Fruit fly (Drosophila melanogaster) whole organism, embryonic: ENCODE measurements around the gene Slc25A46a.
A peak's percentile ranks its signal among the peaks of the same experiment; 100 is the strongest.

Source experiments
- ATbp ChIP-seq: fragments of 200-800 bp; sonication (Bioruptor generic); optimal IDR thresholded peaks from 2 replicates; lab custom pipeline; 2017; ENCODE audit warnings: missing biosample characterization, mild to moderate bottlenecking, missing genetic modification characterization, missing genetic modification reagents
- B-H2 ChIP-seq: fragments of 200-800 bp; sonication (Bioruptor generic); optimal IDR thresholded peaks from 2 replicates; lab custom pipeline; 2018; ENCODE audit warnings: missing biosample characterization, mild to moderate bottlenecking, missing genetic modification characterization
- CG10431 ChIP-seq: fragments of 200-800 bp; sonication (Bioruptor generic); optimal IDR thresholded peaks from 3 replicates; lab custom pipeline; 2018; ENCODE audit warnings: missing biosample characterization, mild to moderate bottlenecking, missing genetic modification characterization
- CG10543 ChIP-seq: fragments of 200-800 bp; sonication (Bioruptor generic); optimal IDR thresholded peaks from 3 replicates; lab custom pipeline; 2017; ENCODE audit warnings: missing biosample characterization, mild to moderate bottlenecking, missing genetic modification characterization, moderate library complexity
- CG11247 ChIP-seq: fragments of 200-800 bp; sonication (Bioruptor generic); IDR thresholded peaks from 2 replicates; pipeline ENCODE4 v1.3.6; 2022; ENCODE audit warnings: missing biosample characterization, missing genetic modification characterization
- CG11504 ChIP-seq: fragments of 200-800 bp; sonication (Bioruptor generic); optimal IDR thresholded peaks from 3 replicates; lab custom pipeline; 2019; ENCODE audit warnings: missing biosample characterization, mild to moderate bottlenecking, missing genetic modification characterization, moderate library complexity
- CG12659 ChIP-seq: fragments of 200-800 bp; sonication (Bioruptor generic); optimal IDR thresholded peaks from 3 replicates; lab custom pipeline; 2017; ENCODE audit warnings: mild to moderate bottlenecking, missing biosample characterization, missing genetic modification reagents, missing genetic modification characterization
- CG18011 ChIP-seq: fragments of 200-800 bp; sonication (Bioruptor generic); optimal IDR thresholded peaks from 2 replicates; lab custom pipeline; 2017; ENCODE audit warnings: missing biosample characterization, missing genetic modification characterization, mild to moderate bottlenecking, moderate library complexity, missing genotype
- CG2678 ChIP-seq: fragments of 200-800 bp; sonication (Bioruptor generic); optimal IDR thresholded peaks from 3 replicates; lab custom pipeline; 2019; ENCODE audit warnings: missing biosample characterization, mild to moderate bottlenecking, missing genetic modification characterization, moderate library complexity
- CG30020 ChIP-seq: fragments of 200-800 bp; optimal IDR thresholded peaks from 2 replicates; lab custom pipeline; 2019; ENCODE audit warnings: missing biosample characterization, mild to moderate bottlenecking, missing genetic modification characterization, moderate library complexity
- CG3847 ChIP-seq: fragments of 200-800 bp; sonication (Bioruptor generic); IDR thresholded peaks from 2 replicates; pipeline ENCODE4 v1.3.6; 2022; ENCODE audit warnings: missing biosample characterization, missing genetic modification characterization
- CG43689 ChIP-seq: fragments of 200-800 bp; sonication (Bioruptor generic); IDR thresholded peaks from 2 replicates; pipeline ENCODE4 v1.3.6; 2022; ENCODE audit warnings: missing biosample characterization, missing genetic modification characterization
- CG4707 ChIP-seq: fragments of 200-800 bp; sonication (Bioruptor generic); optimal IDR thresholded peaks from 2 replicates; lab custom pipeline; 2018; ENCODE audit warnings: missing biosample characterization, mild to moderate bottlenecking, missing genetic modification characterization, moderate library complexity
- CG7372 ChIP-seq: fragments of 200-800 bp; sonication (Bioruptor generic); IDR thresholded peaks from 2 replicates; pipeline ENCODE4 v1.3.6; 2022; ENCODE audit warnings: missing biosample characterization, missing genetic modification characterization
- CG8290 ChIP-seq, 3 experiments: fragments of 200-800 bp; sonication (Bioruptor generic); optimal IDR thresholded peaks; 2 replicates each; lab custom pipeline; 2016 to 2019; ENCODE audit warnings: missing biosample characterization in 3 of 3, missing genetic modification characterization in 3 of 3, mild to moderate bottlenecking in 2 of 3, moderate library complexity in 1 of 3
- CG9797 ChIP-seq: fragments of 200-800 bp; sonication (Bioruptor generic); optimal IDR thresholded peaks from 3 replicates; lab custom pipeline; 2018; ENCODE audit warnings: missing biosample characterization, mild to moderate bottlenecking, missing genetic modification characterization
- CG9876 ChIP-seq: fragments of 200-800 bp; sonication (Bioruptor generic); optimal IDR thresholded peaks from 2 replicates; lab custom pipeline; 2016; ENCODE audit warnings: missing biosample characterization, missing genetic modification characterization
- CoRest ChIP-seq: fragments of 200-800 bp; sonication (Bioruptor generic); optimal IDR thresholded peaks from 3 replicates; lab custom pipeline; 2018; ENCODE audit warnings: missing biosample characterization, mild to moderate bottlenecking, missing genetic modification characterization, moderate library complexity
- Eip74EF ChIP-seq, 2 experiments: fragments of 200-800 bp in 1 of 2; fragments of >200 bp in 1 of 2; sonication (Bioruptor generic) in 1 of 2; optimal IDR thresholded peaks; 2 replicates each; lab custom pipeline; 2017 to 2019; ENCODE audit warnings: missing biosample characterization in 2 of 2, missing genetic modification characterization in 2 of 2, mild to moderate bottlenecking in 1 of 2, moderate library complexity in 1 of 2
- HHEX ChIP-seq: fragments of 200-800 bp; sonication (Bioruptor generic); optimal IDR thresholded peaks from 3 replicates; lab custom pipeline; 2017; ENCODE audit warnings: missing biosample characterization, mild to moderate bottlenecking, missing genetic modification characterization, missing genetic modification reagents
- Hr78 ChIP-seq, 2 experiments: fragments of 200-800 bp in 1 of 2; fragments of >200 bp in 1 of 2; sonication (Bioruptor generic) in 1 of 2; optimal IDR thresholded peaks; 2 replicates each; lab custom pipeline; 2017 to 2019; ENCODE audit warnings: missing biosample characterization in 2 of 2, missing genetic modification characterization in 2 of 2, mild to moderate bottlenecking in 1 of 2, moderate library complexity in 1 of 2
- Hsf ChIP-seq: fragments of 200-800 bp; sonication (Bioruptor generic); optimal IDR thresholded peaks from 3 replicates; lab custom pipeline; 2016; ENCODE audit warnings: missing biosample characterization, missing genetic modification characterization
- MESR4 ChIP-seq: fragments of 200-800 bp; sonication (Bioruptor generic); optimal IDR thresholded peaks from 2 replicates; lab custom pipeline; 2018; ENCODE audit warnings: missing biosample characterization, mild to moderate bottlenecking, missing genetic modification characterization, moderate library complexity
- Max ChIP-seq: fragments of 200-800 bp; sonication (Bioruptor generic); optimal IDR thresholded peaks from 2 replicates; lab custom pipeline; 2016; ENCODE audit warnings: missing biosample characterization, mild to moderate bottlenecking, missing genetic modification characterization
- Med ChIP-seq: fragments of 200-800 bp; sonication (Bioruptor generic); peaks from one replicate; lab custom pipeline; 2016; ENCODE audit warnings: missing biosample characterization, missing genetic modification characterization, mild to moderate bottlenecking, inconsistent platforms, moderate library complexity
- Opbp ChIP-seq: fragments of 200-800 bp; sonication (Bioruptor generic); IDR thresholded peaks from 3 replicates; pipeline ENCODE4 v1.3.6; 2022; ENCODE audit warnings: missing biosample characterization, missing genetic modification characterization; ENCODE audit not compliant: partially characterized antibody
- Rfx ChIP-seq: fragments of 200-800 bp; sonication (Bioruptor generic); IDR thresholded peaks from 2 replicates; pipeline ENCODE4 v1.3.6; 2022; ENCODE audit warnings: missing biosample characterization, missing genetic modification characterization
- Ssrp ChIP-seq: fragments of 200-800 bp; sonication (Bioruptor generic); optimal IDR thresholded peaks from 2 replicates; lab custom pipeline; 2018; ENCODE audit warnings: missing biosample characterization, mild to moderate bottlenecking, missing genetic modification characterization, moderate library complexity
- Stat92E ChIP-seq, 3 experiments: fragments of >200 bp in 2 of 3; fragments of 200-800 bp in 1 of 3; sonication (Bioruptor generic) in 1 of 3; optimal IDR thresholded peaks; 2 replicates each; lab custom pipeline; 2017 to 2019; ENCODE audit warnings: missing biosample characterization in 3 of 3, missing genetic modification characterization in 3 of 3, mild to moderate bottlenecking in 1 of 3, moderate library complexity in 1 of 3
- TFAM ChIP-seq: fragments of 200-800 bp; sonication (Bioruptor generic); optimal IDR thresholded peaks from 2 replicates; lab custom pipeline; 2017; ENCODE audit warnings: missing biosample characterization, missing genetic modification characterization, inconsistent platforms
- YL-1 ChIP-seq: fragments of 200-800 bp; sonication (Bioruptor generic); optimal IDR thresholded peaks from 3 replicates; lab custom pipeline; 2017; ENCODE audit warnings: missing biosample characterization, mild to moderate bottlenecking, missing genetic modification characterization
- bbx ChIP-seq: fragments of 200-800 bp; sonication (Bioruptor generic); IDR thresholded peaks from 2 replicates; pipeline ENCODE4 v1.3.6; 2022; ENCODE audit warnings: missing biosample characterization, missing genetic modification characterization; ENCODE audit not compliant: partially characterized antibody
- bcd ChIP-seq: fragments of 200-800 bp; sonication (Bioruptor generic); optimal IDR thresholded peaks from 2 replicates; lab custom pipeline; 2017; ENCODE audit warnings: missing biosample characterization, mild to moderate bottlenecking, missing genetic modification characterization
- dpn ChIP-seq, 2 experiments: fragments of 200-800 bp; sonication (Bioruptor generic); optimal IDR thresholded peaks; 3 replicates each; lab custom pipeline; 2016; ENCODE audit warnings: missing biosample characterization in 2 of 2, missing genetic modification characterization in 2 of 2
- eyg ChIP-seq: fragments of 200-800 bp; sonication (Bioruptor generic); optimal IDR thresholded peaks from 3 replicates; lab custom pipeline; 2016; ENCODE audit warnings: missing biosample characterization, missing genetic modification characterization
- insv ChIP-seq, 2 experiments: fragments of 200-800 bp; sonication (Bioruptor generic); optimal IDR thresholded peaks; 3 replicates each; lab custom pipeline; 2016 to 2018; ENCODE audit warnings: missing biosample characterization in 2 of 2, missing genetic modification characterization in 2 of 2
- klu ChIP-seq: fragments of 200-800 bp; sonication (Bioruptor generic); IDR thresholded peaks from 2 replicates; pipeline ENCODE4 v1.3.6; 2022; ENCODE audit warnings: missing biosample characterization, missing genetic modification characterization
- lbe ChIP-seq: fragments of 200-800 bp; sonication (Bioruptor generic); optimal IDR thresholded peaks from 2 replicates; lab custom pipeline; 2016; ENCODE audit warnings: missing biosample characterization, mild to moderate bottlenecking, missing genetic modification characterization
- oc ChIP-seq: fragments of 200-800 bp; sonication (Bioruptor generic); optimal IDR thresholded peaks from 2 replicates; lab custom pipeline; 2018; ENCODE audit warnings: missing biosample characterization, mild to moderate bottlenecking, missing genetic modification characterization, moderate library complexity
- pfk ChIP-seq: fragments of 200-800 bp; sonication (Bioruptor generic); optimal IDR thresholded peaks from 2 replicates; lab custom pipeline; 2018; ENCODE audit warnings: missing biosample characterization, mild to moderate bottlenecking, missing genetic modification characterization, moderate library complexity
- pnt ChIP-seq: fragments of 200-800 bp; sonication (Bioruptor generic); optimal IDR thresholded peaks from 3 replicates; lab custom pipeline; 2016; ENCODE audit warnings: missing biosample characterization, missing genetic modification characterization
- pros ChIP-seq: fragments of 200-800 bp; sonication (Bioruptor generic); optimal IDR thresholded peaks from 3 replicates; lab custom pipeline; 2019; ENCODE audit warnings: missing biosample characterization, mild to moderate bottlenecking, missing genetic modification characterization, moderate library complexity
- sna ChIP-seq: fragments of 200-800 bp; sonication (Bioruptor generic); IDR thresholded peaks from 2 replicates; pipeline ENCODE4 v1.3.6; 2022; ENCODE audit warnings: missing biosample characterization, missing genetic modification characterization; ENCODE audit not compliant: partially characterized antibody
- stwl ChIP-seq: fragments of 200-800 bp; sonication (Bioruptor generic); optimal IDR thresholded peaks from 3 replicates; lab custom pipeline; 2018; ENCODE audit warnings: missing biosample characterization, mild to moderate bottlenecking, missing genetic modification characterization, moderate library complexity
- sug ChIP-seq: fragments of 200-800 bp; optimal IDR thresholded peaks from 2 replicates; lab custom pipeline; 2019; ENCODE audit warnings: missing biosample characterization, mild to moderate bottlenecking, missing genetic modification characterization, moderate library complexity
- wdn ChIP-seq: fragments of 200-800 bp; sonication (Bioruptor generic); IDR thresholded peaks from 2 replicates; pipeline ENCODE4 v1.3.6; 2022; ENCODE audit warnings: missing biosample characterization, missing genetic modification characterization
- z ChIP-seq: fragments of 200-800 bp; sonication (Bioruptor generic); IDR thresholded peaks from 3 replicates; pipeline ENCODE4 v1.3.6; 2022; ENCODE audit warnings: missing biosample characterization, missing genetic modification characterization
- zen ChIP-seq: fragments of 200-800 bp; sonication (Bioruptor generic); optimal IDR thresholded peaks from 3 replicates; lab custom pipeline; 2018; ENCODE audit warnings: missing biosample characterization, mild to moderate bottlenecking, missing genetic modification characterization, moderate library complexity

Gene Slc25A46a

DNA sequence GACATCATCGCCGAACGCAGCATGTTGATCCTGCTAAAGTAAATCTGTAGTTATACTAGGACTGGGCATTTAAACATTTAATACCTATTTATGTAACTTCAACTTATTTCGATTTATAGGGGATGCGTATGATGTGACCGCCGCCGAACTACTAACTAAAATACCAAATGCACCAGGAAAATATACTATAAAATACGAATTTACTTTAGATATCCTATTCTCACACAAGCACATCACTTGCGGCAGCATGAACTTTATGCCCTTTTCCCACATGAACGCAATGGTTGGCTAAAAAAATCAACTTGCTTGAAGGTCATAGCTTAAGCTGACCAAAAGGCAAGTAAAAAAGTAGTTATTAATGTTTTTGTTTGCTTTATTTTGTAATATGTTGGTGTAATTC, 3.1 kb downstream of the Slc25A46a start, which contains the start of gene ND-20 (continued):
- TF ChIP-seq Ssrp (tag; lab: Kevin White, UChicago) (peak; percentile 0), pfk (peak; percentile 34), CG43689 (no peak), Opbp (GFP tag; lab: Robert Waterston, UW) (peak; percentile 13; the same call in 1 of the 3 replicates), lbe (no peak), CG3847 (GFP tag; lab: Robert Waterston, UW) (0 out of 2 replicates have a peak, but pooled peaks have one; percentile 22), pnt (GFP tag; lab: Kevin White, UChicago) (peak; percentile 14), CG4707 (GFP tag; lab: Kevin White, UChicago) (no peak), Rfx (0 out of 2 replicates have a peak, but pooled peaks have one; percentile 42), CG9797 (GFP tag; lab: Kevin White, UChicago) (peak; percentile 81), zen (tag; lab: Kevin White, UChicago) (peak; percentile 64), dpn (GFP tag; optimal IDR thresholded peaks at IDR 0.05; lab: Kevin White, UChicago) (peak in 1 of 2 experiments; percentile 17), bbx (GFP tag; lab: Robert Waterston, UW) (no peak), oc (tag; lab: Kevin White, UChicago) (no peak), CG12659 (peak; percentile 65), HHEX (GFP tag; lab: Kevin White, UChicago) (no peak), eyg (no peak), CG11247 (GFP tag; lab: Robert Waterston, UW) (no peak), z (GFP tag; lab: Robert Waterston, UW) (no peak), CG9876 (GFP tag; lab: Kevin White, UChicago) (peak; percentile 18), CG10431 (GFP tag; lab: Kevin White, UChicago) (no peak), insv (GFP tag; optimal IDR thresholded peaks at IDR 0.05; lab: Kevin White, UChicago) (no peak), TFAM (GFP tag; lab: Kevin White, UChicago) (no peak), Hr78 (GFP tag; optimal IDR thresholded peaks at IDR 0.05; lab: Kevin White, UChicago) (peak in 1 of 2 experiments; percentile 50), CG10543 (GFP tag; lab: Kevin White, UChicago) (no peak), YL-1 (GFP tag; lab: Kevin White, UChicago) (peak; percentile 61), ATbp (GFP tag; lab: Kevin White, UChicago) (no peak), sug (tag; lab: Kevin White, UChicago) (peak; percentile 22), stwl (tag; lab: Kevin White, UChicago) (peak; percentile 56), CG30020 (tag; lab: Kevin White, UChicago) (peak; percentile 97), CG18011 (GFP tag; lab: Kevin White, UChicago) (no peak), Med (GFP tag; lab: Kevin White, UChicago) (peak; percentile 88), Stat92E (GFP tag; optimal IDR thresholded peaks at IDR 0.05; lab: Kevin White, UChicago) (peak in 1 of 3 experiments; percentile 90), CG7372 (no peak), Hsf (GFP tag; lab: Kevin White, UChicago) (peak; percentile 1), klu (no peak), CG2678 (tag; lab: Kevin White, UChicago) (no peak), MESR4 (GFP tag; lab: Kevin White, UChicago) (peak; percentile 66), wdn (peak; percentile 26; the same call in 1 of the 2 replicates), CG11504 (tag; lab: Kevin White, UChicago) (no peak), bcd (no peak), pros (GFP tag; lab: Kevin White, UChicago) (no peak), B-H2 (GFP tag; lab: Kevin White, UChicago) (no peak), Eip74EF (GFP tag; optimal IDR thresholded peaks at IDR 0.05; lab: Kevin White, UChicago) (peak in 1 of 2 experiments; percentile 95), sna (GFP tag; lab: Robert Waterston, UW) (no peak), CoRest (tag; lab: Kevin White, UChicago) (peak; percentile 48), Max (GFP tag; lab: Kevin White, UChicago) (no peak), CG8290 (GFP tag; optimal IDR thresholded peaks at IDR 0.05; lab: Kevin White, UChicago) (peak; percentile 56), CG8290 (tag; optimal IDR thresholded peaks at IDR 0.05; lab: Kevin White, UChicago) (no peak)
